Fruit fly (Drosophila melanogaster) whole organism, embryonic: ENCODE data around the gene RpS7.

Experiments used
- B-H2 ChIP-seq: fragments of 200-800 bp; sonication (Bioruptor generic); optimal IDR thresholded peaks from 2 replicates; lab custom pipeline; 2018; ENCODE audit warnings: missing biosample characterization, mild to moderate bottlenecking, missing genetic modification characterization
- C15 ChIP-seq: fragments of 200-800 bp; sonication (Bioruptor generic); IDR thresholded peaks from 3 replicates; pipeline ENCODE4 v1.3.6; 2022; ENCODE audit warnings: missing biosample characterization, missing genetic modification characterization
- CG10321 ChIP-seq: fragments of 200-800 bp; sonication (Bioruptor generic); IDR thresholded peaks from 2 replicates; pipeline ENCODE4 v1.3.6; 2022; ENCODE audit warnings: missing biosample characterization, missing genetic modification characterization
- CG11093 ChIP-seq: fragments of 200-800 bp; sonication (Bioruptor generic); IDR thresholded peaks from 3 replicates; pipeline ENCODE4 v1.3.6; 2022; ENCODE audit warnings: missing biosample characterization, missing genetic modification characterization
- CG11696 ChIP-seq: fragments of 200-800 bp; sonication (Bioruptor generic); IDR thresholded peaks from 2 replicates; pipeline ENCODE4 v1.3.6; 2022; ENCODE audit warnings: missing biosample characterization, missing genetic modification characterization
- CG13123 ChIP-seq: fragments of 200-800 bp; sonication (Bioruptor generic); optimal IDR thresholded peaks from 2 replicates; lab custom pipeline; 2016; ENCODE audit warnings: missing biosample characterization, missing genetic modification characterization
- CG15073 ChIP-seq: fragments of 200-800 bp; sonication (Bioruptor generic); optimal IDR thresholded peaks from 2 replicates; lab custom pipeline; 2016; ENCODE audit warnings: missing biosample characterization, missing genetic modification characterization
- CG17361 ChIP-seq: fragments of 200-800 bp; sonication (Bioruptor generic); IDR thresholded peaks from 3 replicates; pipeline ENCODE4 v1.3.6; 2022; ENCODE audit warnings: missing biosample characterization, missing genetic modification characterization
- CG17385 ChIP-seq: fragments of 200-800 bp; sonication (Bioruptor generic); optimal IDR thresholded peaks from 3 replicates; lab custom pipeline; 2018; ENCODE audit warnings: missing biosample characterization, mild to moderate bottlenecking, missing genetic modification characterization
- CG18262 ChIP-seq: fragments of 200-800 bp; optimal IDR thresholded peaks from 3 replicates; lab custom pipeline; 2019; ENCODE audit warnings: missing biosample characterization, mild to moderate bottlenecking, missing genetic modification characterization, moderate library complexity
- CG18619 ChIP-seq: fragments of 200-800 bp; sonication (Bioruptor generic); optimal IDR thresholded peaks from 3 replicates; lab custom pipeline; 2017; ENCODE audit warnings: missing biosample characterization, mild to moderate bottlenecking, missing genetic modification characterization
- CG2875 ChIP-seq: fragments of 200-800 bp; sonication (Bioruptor generic); optimal IDR thresholded peaks from 2 replicates; lab custom pipeline; 2017; ENCODE audit warnings: missing biosample characterization, mild to moderate bottlenecking, missing genetic modification characterization, missing genetic modification reagents
- CG30403 ChIP-seq: fragments of 200-800 bp; sonication (Bioruptor generic); optimal IDR thresholded peaks from 3 replicates; lab custom pipeline; 2016; ENCODE audit warnings: missing biosample characterization, missing genetic modification characterization
- CG3995 ChIP-seq: fragments of 200-800 bp; sonication (Bioruptor generic); optimal IDR thresholded peaks from 3 replicates; lab custom pipeline; 2016; ENCODE audit warnings: missing biosample characterization, missing genetic modification characterization
- CG6765 ChIP-seq: fragments of 200-800 bp; sonication (Bioruptor generic); optimal IDR thresholded peaks from 3 replicates; lab custom pipeline; 2017; ENCODE audit warnings: missing biosample characterization, mild to moderate bottlenecking, missing genetic modification characterization
- CG7963 ChIP-seq: fragments of 200-800 bp; sonication (Bioruptor generic); IDR thresholded peaks from 3 replicates; pipeline ENCODE4 v1.3.6; 2022; ENCODE audit warnings: missing biosample characterization, missing genetic modification characterization; ENCODE audit not compliant: partially characterized antibody
- CG8290 ChIP-seq, 3 experiments: fragments of 200-800 bp; sonication (Bioruptor generic); optimal IDR thresholded peaks; 2 replicates each; lab custom pipeline; 2016 to 2019; ENCODE audit warnings: missing biosample characterization in 3 of 3, missing genetic modification characterization in 3 of 3, mild to moderate bottlenecking in 2 of 3, moderate library complexity in 1 of 3
- CG8765 ChIP-seq: fragments of 200-800 bp; sonication (Bioruptor generic); IDR thresholded peaks from 2 replicates; pipeline ENCODE4 v1.3.6; 2022; ENCODE audit warnings: missing biosample characterization, missing genetic modification characterization
- Hand ChIP-seq: fragments of 200-800 bp; sonication (Bioruptor generic); optimal IDR thresholded peaks from 2 replicates; lab custom pipeline; 2017; ENCODE audit warnings: mild to moderate bottlenecking, missing biosample characterization, missing genetic modification reagents, missing genetic modification characterization
- Hr39 ChIP-seq: fragments of >200 bp; optimal IDR thresholded peaks from 2 replicates; lab custom pipeline; 2017
- Kr ChIP-seq: fragments of 200-800 bp; sonication (Bioruptor generic); optimal IDR thresholded peaks from 2 replicates; lab custom pipeline; 2017; ENCODE audit warnings: missing biosample characterization, mild to moderate bottlenecking, missing genetic modification characterization
- Max ChIP-seq: fragments of 200-800 bp; sonication (Bioruptor generic); optimal IDR thresholded peaks from 2 replicates; lab custom pipeline; 2016; ENCODE audit warnings: missing biosample characterization, mild to moderate bottlenecking, missing genetic modification characterization
- Mrtf ChIP-seq: fragments of 200-800 bp; sonication (Bioruptor generic); IDR thresholded peaks from 3 replicates; pipeline ENCODE4 v1.3.6; 2022; ENCODE audit warnings: missing biosample characterization, missing genetic modification characterization
- NC2α ChIP-seq: fragments of 200-800 bp; sonication (Bioruptor generic); optimal IDR thresholded peaks from 2 replicates; lab custom pipeline; 2016; ENCODE audit warnings: missing biosample characterization, missing genetic modification characterization
- al ChIP-seq: fragments of 200-800 bp; sonication (Bioruptor generic); IDR thresholded peaks from 2 replicates; pipeline ENCODE4 v1.3.6; 2022; ENCODE audit warnings: missing biosample characterization, missing genetic modification characterization
- aop ChIP-seq: fragments of 200-800 bp; sonication (Bioruptor generic); IDR thresholded peaks from 2 replicates; pipeline ENCODE4 v1.3.6; 2022; ENCODE audit warnings: missing biosample characterization, missing genetic modification characterization
- ap ChIP-seq: fragments of 200-800 bp; sonication (Bioruptor generic); IDR thresholded peaks from 2 replicates; pipeline ENCODE4 v1.3.6; 2022; ENCODE audit warnings: missing biosample characterization, missing genetic modification characterization
- crol ChIP-seq: fragments of 200-800 bp; sonication (Bioruptor generic); IDR thresholded peaks from 2 replicates; pipeline ENCODE4 v1.3.6; 2022; ENCODE audit warnings: missing biosample characterization, missing genetic modification characterization
- cwo ChIP-seq: fragments of 200-800 bp; sonication (Bioruptor generic); optimal IDR thresholded peaks from 3 replicates; lab custom pipeline; 2017; ENCODE audit warnings: missing biosample characterization, missing genetic modification characterization, mild to moderate bottlenecking, moderate library complexity, missing genetic modification reagents
- disco-r ChIP-seq: fragments of 200-800 bp; sonication (Bioruptor generic); optimal IDR thresholded peaks from 2 replicates; lab custom pipeline; 2016; ENCODE audit warnings: missing biosample characterization, missing genetic modification characterization
- dmrt11E ChIP-seq: fragments of 200-800 bp; sonication (Bioruptor generic); optimal IDR thresholded peaks from 3 replicates; lab custom pipeline; 2018; ENCODE audit warnings: missing biosample characterization, mild to moderate bottlenecking, missing genetic modification characterization, moderate library complexity
- dmrt99B ChIP-seq: fragments of 200-800 bp; sonication (Bioruptor generic); optimal IDR thresholded peaks from 2 replicates; lab custom pipeline; 2018; ENCODE audit warnings: missing biosample characterization, mild to moderate bottlenecking, missing genetic modification characterization, moderate library complexity
- eve ChIP-seq, 2 experiments: fragments of >200 bp; optimal IDR thresholded peaks; 2 replicates each; lab custom pipeline; 2017; ENCODE audit warnings: missing biosample characterization in 2 of 2, missing genetic modification characterization in 2 of 2
- gce ChIP-seq: fragments of 200-800 bp; sonication (Bioruptor generic); IDR thresholded peaks from 3 replicates; pipeline ENCODE4 v1.3.6; 2022; ENCODE audit warnings: missing biosample characterization, missing genetic modification characterization
- hb ChIP-seq: fragments of 200-800 bp; sonication (Bioruptor generic); IDR thresholded peaks from 3 replicates; pipeline ENCODE4 v1.3.6; 2022; ENCODE audit warnings: missing biosample characterization, missing genetic modification characterization; ENCODE audit not compliant: partially characterized antibody
- ind ChIP-seq: fragments of 200-800 bp; sonication (Bioruptor generic); optimal IDR thresholded peaks from 3 replicates; lab custom pipeline; 2016; ENCODE audit warnings: missing biosample characterization, missing genetic modification characterization
- kni ChIP-seq: fragments of 200-800 bp; sonication (Bioruptor generic); optimal IDR thresholded peaks from 3 replicates; lab custom pipeline; 2017; ENCODE audit warnings: mild to moderate bottlenecking, missing biosample characterization, missing genetic modification reagents, missing genetic modification characterization
- knrl ChIP-seq: fragments of 200-800 bp; sonication (Bioruptor generic); IDR thresholded peaks from 3 replicates; pipeline ENCODE4 v1.3.6; 2022; ENCODE audit warnings: missing biosample characterization, missing genetic modification characterization; ENCODE audit not compliant: partially characterized antibody
- lab ChIP-seq: fragments of 200-800 bp; sonication (Bioruptor generic); optimal IDR thresholded peaks from 3 replicates; lab custom pipeline; 2017; ENCODE audit warnings: missing biosample characterization, missing genetic modification characterization, mild to moderate bottlenecking, moderate library complexity, missing genetic modification reagents
- maf-S ChIP-seq: fragments of 200-800 bp; sonication (Bioruptor generic); optimal IDR thresholded peaks from 2 replicates; lab custom pipeline; 2016; ENCODE audit warnings: missing biosample characterization, missing genetic modification characterization
- nerfin-2 ChIP-seq: fragments of 200-800 bp; sonication (Bioruptor generic); IDR thresholded peaks from 2 replicates; pipeline ENCODE4 v1.3.6; 2022; ENCODE audit warnings: missing biosample characterization, missing genetic modification characterization; ENCODE audit not compliant: partially characterized antibody
- pho ChIP-seq: fragments of 200-800 bp; sonication (Bioruptor generic); optimal IDR thresholded peaks from 2 replicates; lab custom pipeline; 2016; ENCODE audit warnings: missing biosample characterization, missing genetic modification characterization
- phol ChIP-seq: fragments of 200-800 bp; sonication (Bioruptor generic); optimal IDR thresholded peaks from 3 replicates; lab custom pipeline; 2018; ENCODE audit warnings: missing biosample characterization, mild to moderate bottlenecking, missing genetic modification characterization, moderate library complexity
- sens ChIP-seq: fragments of 200-800 bp; sonication (Bioruptor generic); peaks from one replicate; lab custom pipeline; 2016; ENCODE audit warnings: missing biosample characterization, missing genetic modification characterization
- slp2 ChIP-seq: fragments of 200-800 bp; sonication (Bioruptor generic); optimal IDR thresholded peaks from 2 replicates; lab custom pipeline; 2016; ENCODE audit warnings: missing biosample characterization, missing genetic modification characterization
- tup ChIP-seq: fragments of 200-800 bp; sonication (Bioruptor generic); optimal IDR thresholded peaks from 2 replicates; lab custom pipeline; 2016; ENCODE audit warnings: missing biosample characterization, mild to moderate bottlenecking, missing genetic modification characterization, moderate library complexity
- twi ChIP-seq: fragments of 200-800 bp; optimal IDR thresholded peaks from 2 replicates; lab custom pipeline; 2019; ENCODE audit warnings: missing biosample characterization, mild to moderate bottlenecking, missing genetic modification characterization, moderate library complexity
- vnd ChIP-seq: fragments of 200-800 bp; sonication (Bioruptor generic); IDR thresholded peaks from 3 replicates; pipeline ENCODE4 v1.3.6; 2022; ENCODE audit warnings: missing biosample characterization, missing genetic modification characterization; ENCODE audit not compliant: partially characterized antibody

RpS7 gene

dm6 chr3R:30208766-30209484, at the start of gene RpS7 (continued):
- TF ChIP-seq CG17385 (GFP tag; lab: Kevin White, UChicago) (peak; percentile 83), CG15073 (no peak), CG8290 (GFP tag; optimal IDR thresholded peaks at IDR 0.05; lab: Kevin White, UChicago) (peak; percentile 27), CG8290 (tag; optimal IDR thresholded peaks at IDR 0.05; lab: Kevin White, UChicago) (peak; percentile 8 to 79), CG2875 (GFP tag; lab: Kevin White, UChicago) (peak; percentile 67), C15 (GFP tag; lab: Robert Waterston, UW) (peak; percentile 53; the same call in 1 of the 3 replicates), pho (peak; percentile 56), dmrt99B (tag; lab: Kevin White, UChicago) (peak; percentile 74), CG3995 (peak; percentile 36), CG8765 (peak; percentile 50; the same call in 1 of the 2 replicates), phol (tag; lab: Kevin White, UChicago) (peak; percentile 62), maf-S (GFP tag; lab: Kevin White, UChicago) (no peak), vnd (GFP tag; lab: Robert Waterston, UW) (peak; percentile 99), cwo (GFP tag; lab: Kevin White, UChicago) (peak; percentile 32), sens (GFP tag; lab: Kevin White, UChicago) (peak; percentile 92), hb (peak; percentile 98), CG30403 (peak; percentile 61), nerfin-2 (GFP tag; lab: Robert Waterston, UW) (peak; percentile 95), Hr39 (no peak), CG13123 (GFP tag; lab: Kevin White, UChicago) (no peak), B-H2 (GFP tag; lab: Kevin White, UChicago) (peak; percentile 76), eve (GFP tag; optimal IDR thresholded peaks at IDR 0.05; lab: Kevin White, UChicago) (peak in 1 of 2 experiments; percentile 71), Max (peak; percentile 25), gce (GFP tag; lab: Robert Waterston, UW) (peak; percentile 59; the same call in 1 of the 3 replicates), CG7963 (GFP tag; lab: Robert Waterston, UW) (peak; percentile 88), Kr (GFP tag; lab: Kevin White, UChicago) (peak; percentile 55), slp2 (peak; percentile 37), ind (GFP tag; lab: Kevin White, UChicago) (peak; percentile 35), Hand (GFP tag; lab: Kevin White, UChicago) (peak; percentile 69), aop (no peak), CG11093 (GFP tag; lab: Robert Waterston, UW) (peak; percentile 53; the same call in 2 of the 3 replicates), twi (tag; lab: Kevin White, UChicago) (peak; percentile 0), ap (peak; percentile 76), dmrt11E (tag; lab: Kevin White, UChicago) (peak; percentile 45), CG10321 (peak; percentile 39; the same call in 1 of the 2 replicates), tup (no peak), CG6765 (peak; percentile 93), knrl (GFP tag; lab: Robert Waterston, UW) (peak; percentile 99), CG18262 (tag; lab: Kevin White, UChicago) (peak; percentile 69), disco-r (peak; percentile 30), al (no peak; the same call in 1 of the 2 replicates), CG11696 (GFP tag; lab: Robert Waterston, UW) (peak; percentile 66), CG18619 (peak; percentile 70), lab (peak; percentile 89), CG17361 (peak; percentile 92), Mrtf (GFP tag; lab: Robert Waterston, UW) (no peak; the same call in 2 of the 3 replicates), NC2α (no peak), crol (0 out of 2 replicates have a peak, but pooled peaks have one; percentile 24), kni (GFP tag; lab: Kevin White, UChicago) (peak; percentile 82)
